Worm (Caenorhabditis elegans): ENCODE data around the gene cnnm-5.

Gene cnnm-5

DNA sequence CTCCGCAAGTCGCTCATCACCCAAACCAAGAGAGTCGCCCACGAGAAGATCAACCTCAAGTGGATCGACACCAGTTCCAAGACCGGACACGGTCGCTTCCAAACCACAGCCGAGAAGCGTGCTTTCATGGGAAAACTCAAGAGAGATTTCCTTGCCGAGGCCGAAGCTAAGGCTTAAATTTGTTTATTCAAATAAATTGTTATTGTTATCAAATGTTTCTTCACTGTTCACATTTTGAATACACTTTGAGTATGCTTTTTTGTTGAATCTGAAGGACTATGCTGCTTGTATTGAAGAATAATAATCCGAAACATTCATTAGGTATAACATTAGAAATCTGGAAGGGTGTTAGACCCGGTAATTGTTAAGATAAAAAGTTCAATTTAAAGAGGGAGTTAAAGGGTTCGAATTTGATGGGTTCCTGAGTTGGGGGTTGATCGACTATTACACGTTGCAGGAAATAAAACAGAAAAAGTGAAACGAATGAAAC is 40.3 kb upstream of the cnnm-5 start (continued):
- TF ChIP-seq B0035.1 (tag; optimal IDR thresholded peaks at IDR 0.05) (peak; percentile 54), F23B12.7 (tag; optimal IDR thresholded peaks at IDR 0.05; ENCODE audit: insufficient read depth) (peak; percentile 47), ztf-26 (tag; optimal IDR thresholded peaks at IDR 0.05) (peak; percentile 62), ceh-27 (GFP tag; optimal IDR thresholded peaks at IDR 0.05) (peak; percentile 41), ztf-25 (GFP tag; IDR thresholded peaks at IDR 0.05) (no peak), nfya-2 (GFP tag; IDR thresholded peaks at IDR 0.05) (peak; percentile 87), rec-8 (tag; optimal IDR thresholded peaks at IDR 0.05) (peak in 1 of 2 experiments; percentile 21), somi-1 (GFP tag; optimal IDR thresholded peaks at IDR 0.05) (peak; percentile 23), madf-6 (GFP tag; IDR thresholded peaks at IDR 0.05) (peak; percentile 81), zfh-2 (GFP tag; conservative IDR thresholded peaks at IDR 0.05) (peak; percentile 67), F57C9.4 (tag; optimal IDR thresholded peaks at IDR 0.05) (peak; percentile 90), dpff-1 (tag; optimal IDR thresholded peaks at IDR 0.05) (peak; percentile 12), lin-54 (GFP tag; optimal IDR thresholded peaks at IDR 0.05) (peak; percentile 78), unc-130 (GFP tag; optimal IDR thresholded peaks at IDR 0.05) (peak; percentile 90), snpc-1.3 (tag; optimal IDR thresholded peaks at IDR 0.05; ENCODE audit: insufficient read depth) (peak; percentile 93), egl-18 (GFP tag; IDR thresholded peaks at IDR 0.05) (no peak), snpc-1.1 (tag; optimal IDR thresholded peaks at IDR 0.05; ENCODE audit: insufficient read depth) (peak; percentile 41), ccch-3 (GFP tag; optimal IDR thresholded peaks at IDR 0.05) (no peak), ceh-91 (GFP tag; IDR thresholded peaks at IDR 0.05) (peak; percentile 18; the same call in 1 of the 2 replicates), aptf-2 (GFP tag; conservative IDR thresholded peaks at IDR 0.05) (no peak), egl-44 (GFP tag; IDR thresholded peaks at IDR 0.05) (peak; percentile 60; the same call in 1 of the 2 replicates), ztf-18 (tag; optimal IDR thresholded peaks at IDR 0.05) (peak; percentile 59), Y67H2A.10 (GFP tag; conservative IDR thresholded peaks at IDR 0.05) (no peak), hlh-26 (GFP tag; conservative IDR thresholded peaks at IDR 0.05) (no peak), ceh-100 (GFP tag; IDR thresholded peaks at IDR 0.05) (peak; percentile 71), unc-62 (GFP tag; optimal IDR thresholded peaks at IDR 0.05) (no peak), ceh-79 (tag; optimal IDR thresholded peaks at IDR 0.05) (peak; percentile 79), tbx-9 (tag; optimal IDR thresholded peaks at IDR 0.05; ENCODE audit: borderline replicate concordance) (no peak), ama-1 (optimal IDR thresholded peaks at IDR 0.05) (no peak), ama-1 (GFP tag; optimal IDR thresholded peaks at IDR 0.05) (peak in 1 of 2 experiments; percentile 96), mes-4 (tag; optimal IDR thresholded peaks at IDR 0.05) (peak; percentile 62), F10E7.11 (tag; optimal IDR thresholded peaks at IDR 0.05) (peak; percentile 86), attf-6 (GFP tag; IDR thresholded peaks at IDR 0.05) (peak; percentile 82), Y79H2A.3 (GFP tag; conservative IDR thresholded peaks at IDR 0.05) (0 out of 2 replicates have a peak, but pooled peaks have one; percentile 22), dox-1 (GFP tag; IDR thresholded peaks at IDR 0.05) (peak; percentile 90), rcor-1 (GFP tag; IDR thresholded peaks at IDR 0.05) (peak; percentile 76), ZK185.1 (tag; optimal IDR thresholded peaks at IDR 0.05; ENCODE audit: poor library complexity, severe bottlenecking) (peak; percentile 51), him-1 (tag; optimal IDR thresholded peaks at IDR 0.05) (peak; percentile 80), madf-8 (GFP tag; conservative IDR thresholded peaks at IDR 0.05) (peak; percentile 21), mel-28 (tag; optimal IDR thresholded peaks at IDR 0.05; ENCODE audit: borderline replicate concordance) (peak; percentile 76), lir-1 (GFP tag; conservative IDR thresholded peaks at IDR 0.05) (0 out of 2 replicates have a peak, but pooled peaks have one; percentile 26), ceh-58 (GFP tag; IDR thresholded peaks at IDR 0.05) (peak; percentile 73; the same call in 1 of the 2 replicates), pbrm-1 (GFP tag; IDR thresholded peaks at IDR 0.05) (peak; percentile 80; the same call in 1 of the 2 replicates), F39B2.1 (GFP tag; IDR thresholded peaks at IDR 0.05) (peak; percentile 88), Y53F4B.3 (GFP tag; IDR thresholded peaks at IDR 0.05) (no peak), tlf-1 (GFP tag; optimal IDR thresholded peaks at IDR 0.05) (peak; percentile 88), bed-1 (GFP tag; IDR thresholded peaks at IDR 0.05) (no peak)
